Worm (Caenorhabditis elegans) whole organism, L4 larva: Measurements from ENCODE around the gene mxl-1.

Experiments used
- D1046.2 ChIP-seq: fragments of 200-800 bp; sonication (Bioruptor generic); IDR thresholded peaks from 2 replicates; pipeline ENCODE4 v1.3.6; 2022; ENCODE audit warnings: missing genetic modification characterization, missing compliant biosample characterization
- F10B5.3 ChIP-seq: sonication (generic microtip); optimal IDR thresholded peaks from 2 replicates; lab custom pipeline; 2016; ENCODE audit warnings: mild to moderate bottlenecking, missing genetic modification characterization, missing compliant biosample characterization
- F37D6.2 ChIP-seq: sonication (generic microtip); optimal IDR thresholded peaks from 2 replicates; lab custom pipeline; 2016; ENCODE audit warnings: mild to moderate bottlenecking, missing genetic modification characterization, missing compliant biosample characterization
- F44E2.7 ChIP-seq: fragments of 200-800 bp; sonication (Bioruptor generic); IDR thresholded peaks from 2 replicates; pipeline ENCODE4 v2.1.2; 2022; ENCODE audit warnings: missing genetic modification characterization, missing compliant biosample characterization
- F49E8.2 ChIP-seq: sonication (generic microtip); optimal IDR thresholded peaks from 2 replicates; lab custom pipeline; 2016; ENCODE audit warnings: missing compliant biosample characterization, mild to moderate bottlenecking, missing genetic modification characterization, borderline replicate concordance
- T26A8.4 ChIP-seq: fragments of 200-800 bp; sonication (Bioruptor generic); IDR thresholded peaks from 2 replicates; pipeline ENCODE4 v1.3.6; 2022; ENCODE audit warnings: missing genetic modification characterization, missing compliant biosample characterization
- aha-1 ChIP-seq: fragments of 150-350 bp; peaks from one replicate; lab custom pipeline; 2014; ENCODE audit warnings: missing biosample characterization, missing genetic modification characterization
- aly-2 ChIP-seq: sonication (generic microtip); optimal IDR thresholded peaks from 2 replicates; lab custom pipeline; 2018; ENCODE audit warnings: missing biosample characterization, missing genetic modification characterization
- ama-1 ChIP-seq: fragments of 150-350 bp; optimal IDR thresholded peaks from 2 replicates; lab custom pipeline; 2014; ENCODE audit warnings: inconsistent platforms, mixed read lengths
- arid-1 ChIP-seq: fragments of 200-800 bp; sonication (Bioruptor generic); conservative IDR thresholded peaks from 2 replicates; pipeline ENCODE4 v1.3.6; 2022; ENCODE audit warnings: missing genetic modification reagents, missing genetic modification characterization, missing compliant biosample characterization
- attf-4 ChIP-seq: sonication (generic microtip); optimal IDR thresholded peaks from 3 replicates; lab custom pipeline; 2017; ENCODE audit warnings: missing biosample characterization, missing genetic modification characterization
- ceh-20 ChIP-seq: fragments of 200-800 bp; sonication (Bioruptor generic); IDR thresholded peaks from 2 replicates; pipeline ENCODE4 v1.3.6; 2022; ENCODE audit warnings: missing genetic modification reagents, missing genetic modification characterization, missing compliant biosample characterization
- ceh-28 ChIP-seq: fragments of 150-350 bp; optimal IDR thresholded peaks from 2 replicates; lab custom pipeline; 2014; ENCODE audit warnings: missing biosample characterization, missing genetic modification reagents, missing genetic modification characterization
- ceh-44 ChIP-seq: fragments of 200-800 bp; sonication (Bioruptor generic); IDR thresholded peaks from 2 replicates; pipeline ENCODE4 v1.3.6; 2022; ENCODE audit warnings: missing genetic modification reagents, missing genetic modification characterization, missing compliant biosample characterization
- ctbp-1 ChIP-seq: fragments of 200-800 bp; sonication (Bioruptor generic); IDR thresholded peaks from 2 replicates; pipeline ENCODE4 v1.3.6; 2022; ENCODE audit warnings: missing genetic modification reagents, missing genetic modification characterization, missing compliant biosample characterization
- daf-16 ChIP-seq, 3 experiments: sonication (generic microtip); optimal IDR thresholded peaks; 2 replicates each; lab custom pipeline; 2016 to 2017; ENCODE audit warnings: missing genetic modification characterization in 3 of 3, missing genetic modification reagents in 3 of 3, mild to moderate bottlenecking in 2 of 3, missing compliant biosample characterization in 2 of 3, missing biosample characterization in 1 of 3, moderate library complexity in 1 of 3
- dmd-6 ChIP-seq: fragments of 200-800 bp; sonication (Bioruptor generic); IDR thresholded peaks from 2 replicates; pipeline ENCODE4 v1.3.6; 2022; ENCODE audit warnings: missing genetic modification reagents, missing genetic modification characterization, missing compliant biosample characterization
- dve-1 ChIP-seq: sonication (generic microtip); optimal IDR thresholded peaks from 2 replicates; lab custom pipeline; 2017; ENCODE audit warnings: antibody characterized with exemption, mild to moderate bottlenecking, missing genetic modification characterization, missing compliant biosample characterization; ENCODE audit not compliant: insufficient read depth
- egl-43 ChIP-seq: fragments of 200-800 bp; sonication (Bioruptor generic); IDR thresholded peaks from 2 replicates; pipeline ENCODE4 v1.3.6; 2022; ENCODE audit warnings: missing genetic modification reagents, missing genetic modification characterization, missing compliant biosample characterization
- fkh-10 ChIP-seq: fragments of 150-350 bp; optimal IDR thresholded peaks from 2 replicates; lab custom pipeline; 2014; ENCODE audit warnings: missing biosample characterization, missing genetic modification reagents, missing genetic modification characterization
- hlh-11 ChIP-seq: fragments of 200-800 bp; sonication (Bioruptor generic); optimal IDR thresholded peaks from 2 replicates; lab custom pipeline; 2018; ENCODE audit warnings: mild to moderate bottlenecking, missing genetic modification characterization, missing compliant biosample characterization
- hlh-30 ChIP-seq: sonication (generic microtip); optimal IDR thresholded peaks from 2 replicates; lab custom pipeline; 2017; ENCODE audit warnings: antibody characterized with exemption, mild to moderate bottlenecking, missing genetic modification characterization, missing compliant biosample characterization; ENCODE audit not compliant: insufficient read depth
- jun-1 ChIP-seq: fragments of 150-350 bp; optimal IDR thresholded peaks from 2 replicates; lab custom pipeline; 2014; ENCODE audit warnings: missing biosample characterization, missing genetic modification reagents, missing genetic modification characterization
- lin-13 ChIP-seq: fragments of 150-350 bp; optimal IDR thresholded peaks from 2 replicates; lab custom pipeline; 2014; ENCODE audit warnings: missing biosample characterization, missing genetic modification reagents, missing genetic modification characterization
- lsy-2 ChIP-seq, 2 experiments: fragments of 150-350 bp in 1 of 2; sonication (generic microtip) in 1 of 2; optimal IDR thresholded peaks; 2 replicates each; lab custom pipeline; 2014 to 2017; ENCODE audit warnings: missing biosample characterization in 2 of 2, missing genetic modification characterization in 2 of 2
- mep-1 ChIP-seq: fragments of 150-350 bp; sonication (generic microtip); optimal IDR thresholded peaks from 3 replicates; lab custom pipeline; 2014; ENCODE audit warnings: missing biosample characterization, missing genetic modification characterization
- mxl-3 ChIP-seq: fragments of 200-800 bp; sonication (Bioruptor generic); optimal IDR thresholded peaks from 2 replicates; lab custom pipeline; 2018; ENCODE audit warnings: mild to moderate bottlenecking, missing genetic modification characterization, missing compliant biosample characterization
- nhr-102 ChIP-seq: sonication (generic microtip); optimal IDR thresholded peaks from 2 replicates; lab custom pipeline; 2016; ENCODE audit warnings: mild to moderate bottlenecking, missing genetic modification characterization, moderate library complexity, missing compliant biosample characterization
- nhr-111 ChIP-seq: fragments of 200-800 bp; sonication (Bioruptor generic); optimal IDR thresholded peaks from 2 replicates; lab custom pipeline; 2018; ENCODE audit warnings: mild to moderate bottlenecking, missing genetic modification characterization, missing compliant biosample characterization
- nhr-28 ChIP-seq: fragments of 150-350 bp; optimal IDR thresholded peaks from 2 replicates; lab custom pipeline; 2014; ENCODE audit warnings: missing biosample characterization, missing genetic modification characterization
- nhr-41 ChIP-seq: fragments of 200-800 bp; sonication (Bioruptor generic); IDR thresholded peaks from 2 replicates; pipeline ENCODE4 v1.3.6; 2022; ENCODE audit warnings: missing genetic modification reagents, missing genetic modification characterization, missing compliant biosample characterization
- nhr-6 ChIP-seq: fragments of 150-350 bp; optimal IDR thresholded peaks from 2 replicates; lab custom pipeline; 2014; ENCODE audit warnings: missing biosample characterization, missing genetic modification characterization
- nhr-76 ChIP-seq: fragments of 150-350 bp; optimal IDR thresholded peaks from 2 replicates; lab custom pipeline; 2014; ENCODE audit warnings: missing biosample characterization, missing genetic modification characterization
- pha-4 ChIP-seq, 2 experiments: fragments of 150-350 bp in 1 of 2; fragments of 200-800 bp in 1 of 2; sonication (Bioruptor generic) in 1 of 2; IDR thresholded peaks in 1 of 2; optimal IDR thresholded peaks in 1 of 2; 2 replicates each; pipeline versions ENCODE4 v1.3.6 to Lab custom; 2014 to 2022; ENCODE audit warnings: missing genetic modification characterization in 2 of 2, missing genetic modification reagents in 2 of 2, missing biosample characterization in 1 of 2, missing compliant biosample characterization in 1 of 2
- saeg-2 ChIP-seq: fragments of 200-800 bp; sonication (Bioruptor generic); IDR thresholded peaks from 2 replicates; pipeline ENCODE4 v1.3.6; 2022; ENCODE audit warnings: missing genetic modification reagents, missing genetic modification characterization, missing compliant biosample characterization
- unc-62 ChIP-seq, 3 experiments: fragments of 150-350 bp in 1 of 3; sonication (generic microtip); optimal IDR thresholded peaks in 2 of 3; peaks in 1 of 3; 1 replicate in 1 of 3; 2 replicates in 2 of 3; lab custom pipeline; 2014 to 2017; ENCODE audit warnings: missing biosample characterization in 3 of 3, missing genetic modification characterization in 3 of 3, missing genetic modification reagents in 3 of 3, missing genotype in 1 of 3
- vab-7 ChIP-seq: fragments of 200-800 bp; sonication (Bioruptor generic); IDR thresholded peaks from 2 replicates; pipeline ENCODE4 v1.3.6; 2022; ENCODE audit warnings: missing genetic modification reagents, missing genetic modification characterization, missing compliant biosample characterization

Gene mxl-1

ce11 chrV:11217394-11217793 lies 27.2 kb upstream of the mxl-1 start, which contains the start of gene cyp-29A2 (continued):
- TF ChIP-seq nhr-41: no peak

- TF ChIP-seq nhr-28 (tag; lab: Kevin White, UChicago): peak; percentile 54
- no peak for TF ChIP-seq aly-2 (tag; lab: Kevin White, UChicago)
- TF ChIP-seq, all 104 proteins: peak for 1
Observed at ce11 chrV:11220415-11220814, 24.2 kb upstream of the mxl-1 start.

ce11 chrV:11220936-11221335 lies 23.7 kb upstream of the mxl-1 start, which contains the start of gene T19B10.2:
Gene T19B10.2, plus strand, starts transcription at chrV:11221302.
- TF ChIP-seq F10B5.3 (tag; lab: Kevin White, UChicago) (no peak), mxl-3 (no peak)

- TF ChIP-seq arid-1 (GFP tag; lab: Robert Waterston, UW) (no peak), unc-62 (GFP tag; optimal IDR thresholded peaks at IDR 0.05 in 1 of 2; lab: Kevin White, UChicago) (peak in 1 of 2 experiments; percentile 91), unc-62 (tag; optimal IDR thresholded peaks at IDR 0.05; lab: Kevin White, UChicago) (no peak)
- TF ChIP-seq, all 104 proteins: peak for 1
Observed at ce11 chrV:11223698-11224097, 20.9 kb upstream of the mxl-1 start.

- TF ChIP-seq hlh-30 (tag; lab: Kevin White, UChicago) (peak; percentile 4), F49E8.2 (tag; lab: Kevin White, UChicago) (no peak), hlh-11 (tag; lab: Kevin White, UChicago) (peak; percentile 13), lsy-2 (tag; optimal IDR thresholded peaks at IDR 0.05; lab: Kevin White, UChicago) (peak in 1 of 2 experiments; percentile 55), daf-16 (GFP tag; optimal IDR thresholded peaks at IDR 0.05; lab: Kevin White, UChicago) (peak in 1 of 2 experiments; percentile 72), daf-16 (tag; optimal IDR thresholded peaks at IDR 0.05; lab: Kevin White, UChicago) (peak; percentile 28), ama-1 (lab: Kevin White, UChicago) (peak; percentile 92), F44E2.7 (GFP tag; lab: Robert Waterston, UW) (no peak), aha-1 (tag; lab: Kevin White, UChicago) (no peak), mep-1 (peak; percentile 53), pha-4 (GFP tag; IDR thresholded peaks at IDR 0.05; lab: Robert Waterston, UW) (peak; percentile 6; the same call in 1 of the 2 replicates), pha-4 (tag; optimal IDR thresholded peaks at IDR 0.05; lab: Kevin White, UChicago) (no peak), F10B5.3 (tag; lab: Kevin White, UChicago) (peak; percentile 4), dve-1 (peak; percentile 43)
Observed at ce11 chrV:11225981-11226380, 18.7 kb upstream of the mxl-1 start, which contains the start of gene bgal-1. Gene bgal-1, minus strand, starts transcription at chrV:11226018.

- peak; percentile 67; the same call in 1 of the 2 replicates for TF ChIP-seq egl-43
- TF ChIP-seq unc-62 (GFP tag; optimal IDR thresholded peaks at IDR 0.05 in 1 of 2; lab: Kevin White, UChicago): peak in 1 of 2 experiments; percentile 2
- no peak for TF ChIP-seq unc-62 (tag; optimal IDR thresholded peaks at IDR 0.05; lab: Kevin White, UChicago)
- TF ChIP-seq ceh-44: peak; percentile 65; the same call in 1 of the 2 replicates
- peak; percentile 71 to 91 for TF ChIP-seq lsy-2 (tag; optimal IDR thresholded peaks at IDR 0.05; lab: Kevin White, UChicago)
- TF ChIP-seq F37D6.2 (tag; lab: Kevin White, UChicago): peak; percentile 49
- TF ChIP-seq lin-13 (GFP tag; lab: Kevin White, UChicago): peak; percentile 75
- TF ChIP-seq saeg-2 (GFP tag; lab: Robert Waterston, UW): no peak
- peak; percentile 72 for TF ChIP-seq fkh-10 (GFP tag; lab: Kevin White, UChicago)
- peak; percentile 71; the same call in 1 of the 2 replicates for TF ChIP-seq T26A8.4 (GFP tag; lab: Robert Waterston, UW)
- TF ChIP-seq ceh-20: peak; percentile 55; the same call in 1 of the 2 replicates
- TF ChIP-seq nhr-102 (tag; lab: Kevin White, UChicago): peak; percentile 37
- TF ChIP-seq ctbp-1: peak; percentile 59; the same call in 1 of the 2 replicates
- TF ChIP-seq nhr-76 (tag; lab: Kevin White, UChicago): no peak
- TF ChIP-seq dmd-6 (GFP tag; lab: Robert Waterston, UW): peak; percentile 76
- TF ChIP-seq daf-16 (GFP tag; optimal IDR thresholded peaks at IDR 0.05; lab: Kevin White, UChicago): no peak
- TF ChIP-seq daf-16 (tag; optimal IDR thresholded peaks at IDR 0.05; lab: Kevin White, UChicago): peak; percentile 3
- TF ChIP-seq attf-4 (tag; lab: Kevin White, UChicago): no peak
- TF ChIP-seq D1046.2 (GFP tag; lab: Robert Waterston, UW): no peak
- TF ChIP-seq mxl-3: peak; percentile 1
- peak; percentile 74 for TF ChIP-seq ama-1 (lab: Kevin White, UChicago)
- peak; percentile 76 for TF ChIP-seq ceh-28 (tag; lab: Kevin White, UChicago)
- TF ChIP-seq vab-7 (GFP tag; lab: Robert Waterston, UW): peak; percentile 53
- TF ChIP-seq nhr-111 (GFP tag; lab: Kevin White, UChicago): no peak
- TF ChIP-seq nhr-28 (tag; lab: Kevin White, UChicago): peak; percentile 83
- TF ChIP-seq jun-1: peak; percentile 11
- TF ChIP-seq nhr-6: peak; percentile 76
Observed at ce11 chrV:11228653-11229173, 15.9 kb upstream of the mxl-1 start, which contains the start of gene pqn-70. Gene pqn-70, minus strand, starts transcription at chrV:11228703.
